Worm (Caenorhabditis elegans) whole organism, L3 larva: ENCODE data around the gene nmgp-1.

ENCODE experiments used
- R02D3.7 ChIP-seq: fragments of 150-350 bp; optimal IDR thresholded peaks from 2 replicates; lab custom pipeline; 2014; ENCODE audit warnings: missing biosample characterization, missing genetic modification characterization
- egl-27 ChIP-seq: sonication (generic microtip); optimal IDR thresholded peaks from 4 replicates; lab custom pipeline; 2017; ENCODE audit warnings: missing biosample characterization, missing genetic modification reagents, missing genetic modification characterization
- elt-1 ChIP-seq: fragments of 150-350 bp; optimal IDR thresholded peaks from 2 replicates; lab custom pipeline; 2014; ENCODE audit warnings: missing biosample characterization, missing genetic modification characterization
- elt-3 ChIP-seq, 3 experiments: fragments of 150-350 bp in 1 of 3; sonication (generic microtip) in 2 of 3; optimal IDR thresholded peaks; 2 replicates in 2 of 3; 4 replicates in 1 of 3; lab custom pipeline; 2014 to 2017; ENCODE audit warnings: missing biosample characterization in 3 of 3, missing genetic modification characterization in 3 of 3
- fos-1 ChIP-seq: fragments of 150-350 bp; optimal IDR thresholded peaks from 2 replicates; lab custom pipeline; 2014; ENCODE audit warnings: missing biosample characterization, missing genetic modification characterization
- lin-39 ChIP-seq: fragments of 150-350 bp; optimal IDR thresholded peaks from 2 replicates; lab custom pipeline; 2018; ENCODE audit warnings: missing biosample characterization, missing genetic modification reagents, missing genetic modification characterization
- mml-1 ChIP-seq: fragments of 150-350 bp; sonication (generic microtip); optimal IDR thresholded peaks from 3 replicates; lab custom pipeline; 2014; ENCODE audit warnings: missing biosample characterization, missing genetic modification characterization
- nhr-12 ChIP-seq: fragments of 150-350 bp; optimal IDR thresholded peaks from 2 replicates; lab custom pipeline; 2014; ENCODE audit warnings: missing biosample characterization, missing genetic modification characterization
- pha-4 ChIP-seq: fragments of 150-350 bp; optimal IDR thresholded peaks from 2 replicates; lab custom pipeline; 2014; ENCODE audit warnings: missing biosample characterization, missing genetic modification reagents, missing genetic modification characterization
- pqm-1 ChIP-seq: fragments of 150-350 bp; optimal IDR thresholded peaks from 2 replicates; lab custom pipeline; 2017; ENCODE audit warnings: missing biosample characterization, missing genetic modification characterization, inconsistent platforms
- skn-1 ChIP-seq: fragments of 150-350 bp; optimal IDR thresholded peaks from 2 replicates; lab custom pipeline; 2014; ENCODE audit warnings: missing biosample characterization, missing genetic modification characterization
- unc-62 ChIP-seq: fragments of 150-350 bp; sonication (generic microtip); optimal IDR thresholded peaks from 4 replicates; lab custom pipeline; 2014; ENCODE audit warnings: missing biosample characterization, missing genetic modification reagents, missing genetic modification characterization

DNA sequence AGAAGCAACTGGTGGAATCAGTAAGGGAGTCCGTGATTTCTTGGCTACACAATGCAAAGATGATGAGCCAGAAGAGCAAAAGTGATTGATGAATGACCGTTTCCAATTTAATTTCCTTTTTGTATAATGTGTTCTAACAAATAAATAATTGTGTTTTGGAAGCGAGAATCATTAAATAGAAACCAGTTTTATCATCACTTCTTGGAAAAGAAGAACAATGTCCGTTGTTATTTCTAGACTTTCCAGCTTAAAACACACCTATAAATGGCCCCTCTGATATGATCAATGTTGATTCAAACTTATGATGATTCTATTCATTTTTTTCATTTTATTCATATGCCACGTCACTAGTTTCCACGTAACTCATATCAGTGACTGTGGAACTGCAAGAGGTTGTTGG, 45.5 kb downstream of the nmgp-1 start, which contains the start of gene C29F5.8:
- TF ChIP-seq unc-62 (GFP tag; lab: Kevin White, UChicago) (no peak), pha-4 (tag; lab: Kevin White, UChicago) (no peak), lin-39 (tag; lab: Kevin White, UChicago) (no peak), mml-1 (no peak), egl-27 (no peak), elt-1 (tag; lab: Kevin White, UChicago) (no peak), nhr-12 (tag; lab: Kevin White, UChicago) (no peak), skn-1 (tag; lab: Kevin White, UChicago) (no peak), pqm-1 (tag; lab: Kevin White, UChicago) (no peak), fos-1 (tag; lab: Kevin White, UChicago) (no peak), R02D3.7 (tag; lab: Kevin White, UChicago) (no peak), elt-3 (tag; optimal IDR thresholded peaks at IDR 0.05; lab: Kevin White, UChicago) (no peak)
